Fruit fly (Drosophila melanogaster) whole organism, embryonic: Measurements from ENCODE around the gene CG10068.
A peak's percentile ranks its signal among the peaks of the same experiment; 100 is the strongest.

Experiments
- CG17361 ChIP-seq: fragments of 200-800 bp; sonication (Bioruptor generic); IDR thresholded peaks from 3 replicates; pipeline ENCODE4 v1.3.6; 2022; ENCODE audit warnings: missing biosample characterization, missing genetic modification characterization
- CG32767 ChIP-seq: fragments of 200-800 bp; sonication (Bioruptor generic); IDR thresholded peaks from 2 replicates; pipeline ENCODE4 v1.3.6; 2022; ENCODE audit warnings: missing biosample characterization, missing genetic modification characterization
- CG4404 ChIP-seq: fragments of 200-800 bp; sonication (Bioruptor generic); IDR thresholded peaks from 2 replicates; pipeline ENCODE4 v1.3.6; 2022; ENCODE audit warnings: missing biosample characterization, missing genetic modification characterization
- Dip2 ChIP-seq: fragments of 200-800 bp; sonication (Bioruptor generic); IDR thresholded peaks from 2 replicates; pipeline ENCODE4 v1.3.6; 2022; ENCODE audit warnings: missing biosample characterization, missing genetic modification characterization
- Max ChIP-seq: fragments of 200-800 bp; sonication (Bioruptor generic); optimal IDR thresholded peaks from 2 replicates; lab custom pipeline; 2016; ENCODE audit warnings: missing biosample characterization, mild to moderate bottlenecking, missing genetic modification characterization
- chinmo ChIP-seq: fragments of 200-800 bp; sonication (Bioruptor generic); IDR thresholded peaks from 4 replicates; pipeline ENCODE4 v1.3.6; 2022; ENCODE audit warnings: missing biosample characterization, missing genetic modification characterization; ENCODE audit not compliant: partially characterized antibody
- inv ChIP-seq: fragments of 200-800 bp; sonication (Bioruptor generic); IDR thresholded peaks from 2 replicates; pipeline ENCODE4 v1.3.6; 2022; ENCODE audit warnings: missing biosample characterization, missing genetic modification characterization; ENCODE audit not compliant: partially characterized antibody
- stwl ChIP-seq: fragments of 200-800 bp; sonication (Bioruptor generic); optimal IDR thresholded peaks from 3 replicates; lab custom pipeline; 2018; ENCODE audit warnings: missing biosample characterization, mild to moderate bottlenecking, missing genetic modification characterization, moderate library complexity
- tio ChIP-seq: fragments of 200-800 bp; sonication (Bioruptor generic); optimal IDR thresholded peaks from 2 replicates; lab custom pipeline; 2017; ENCODE audit warnings: missing biosample characterization, missing genetic modification characterization, inconsistent platforms
- trem ChIP-seq: fragments of 200-800 bp; optimal IDR thresholded peaks from 3 replicates; lab custom pipeline; 2019; ENCODE audit warnings: missing biosample characterization, mild to moderate bottlenecking, missing genetic modification characterization, moderate library complexity

- no peak for TF ChIP-seq CG32767 (GFP tag; lab: Robert Waterston, UW)
- no peak for TF ChIP-seq inv
- TF ChIP-seq CG17361 (GFP tag; lab: Robert Waterston, UW), result no peak
- TF ChIP-seq CG4404 (GFP tag; lab: Robert Waterston, UW), result no peak
- TF ChIP-seq stwl (tag; lab: Kevin White, UChicago), result peak; percentile 17
- no peak for TF ChIP-seq tio (GFP tag; lab: Kevin White, UChicago)
- no peak for TF ChIP-seq Max (GFP tag; lab: Kevin White, UChicago)
- TF ChIP-seq Dip2, result no peak
- 0 out of 4 replicates have a peak, but pooled peaks have one; percentile 60 for TF ChIP-seq chinmo (GFP tag; lab: Robert Waterston, UW)
- TF ChIP-seq trem (tag; lab: Kevin White, UChicago), result peak; percentile 8
Observed at dm6 chr3R:7102853-7103833, 24.7 kb downstream of the CG10068 start.
